In genomic region chr3L:6703368-6703807, dm6 we compare ENCODE assay signal across 2 fruit fly cellular contexts.
A peak's percentile ranks its signal among the peaks of the same experiment; 100 is the strongest.
TF ChIP-seq lines count a peak whose summit lies in the region.

SP1173 (minus strand) TSS chr3L:6703521.

TF ChIP-seq in whole organism, embryonic, 481 proteins besides CTCF, POLR2A, EP300 and RAD21 (continued from another document and continues in another):
- TF ChIP-seq CG7963 (GFP tag; IDR thresholded peaks at IDR 0.05; lab: Robert Waterston, UW; ENCODE audit: partially characterized antibody), result no peak
- no peak for TF ChIP-seq esg (GFP tag; conservative IDR thresholded peaks at IDR 0.05; lab: Robert Waterston, UW)
- peak; percentile 29; the same call in 1 of the 2 replicates for TF ChIP-seq CG31224 (GFP tag; IDR thresholded peaks at IDR 0.05; lab: Robert Waterston, UW)
- TF ChIP-seq Sox102F (GFP tag; optimal IDR thresholded peaks at IDR 0.05; lab: Kevin White, UChicago), result no peak
- TF ChIP-seq sna (GFP tag; IDR thresholded peaks at IDR 0.05; lab: Robert Waterston, UW; ENCODE audit: partially characterized antibody), result peak; percentile 68
- TF ChIP-seq Meics (GFP tag; optimal IDR thresholded peaks at IDR 0.05; lab: Kevin White, UChicago), result peak; percentile 39
- TF ChIP-seq CG11695 (GFP tag; IDR thresholded peaks at IDR 0.05; lab: Robert Waterston, UW), result peak; percentile 49; the same call in 2 of the 3 replicates
- peak; percentile 34; the same call in 1 of the 2 replicates for TF ChIP-seq ttk (GFP tag; IDR thresholded peaks at IDR 0.05; lab: Robert Waterston, UW)
- TF ChIP-seq CG1529 (GFP tag; optimal IDR thresholded peaks at IDR 0.05; lab: Kevin White, UChicago), result no peak
- no peak for TF ChIP-seq Asciz (GFP tag; optimal IDR thresholded peaks at IDR 0.05; lab: Kevin White, UChicago)
- no peak for TF ChIP-seq CG13424 (tag; optimal IDR thresholded peaks at IDR 0.05; lab: Kevin White, UChicago)
- no peak for TF ChIP-seq ATbp (GFP tag; optimal IDR thresholded peaks at IDR 0.05; lab: Kevin White, UChicago)
- no peak for TF ChIP-seq Doc2 (GFP tag; IDR thresholded peaks at IDR 0.05; lab: Robert Waterston, UW)
- TF ChIP-seq gcm (GFP tag; optimal IDR thresholded peaks at IDR 0.05; lab: Kevin White, UChicago), result peak; percentile 74
- TF ChIP-seq CG4854 (GFP tag; optimal IDR thresholded peaks at IDR 0.05; lab: Kevin White, UChicago), result no peak
- peak; percentile 63 for TF ChIP-seq slbo (GFP tag; IDR thresholded peaks at IDR 0.05; lab: Robert Waterston, UW)
- peak in 1 of 2 experiments; percentile 16 for TF ChIP-seq tll (GFP tag; optimal IDR thresholded peaks at IDR 0.05; lab: Kevin White, UChicago)
- TF ChIP-seq sr (GFP tag; IDR thresholded peaks at IDR 0.05; lab: Robert Waterston, UW), result peak; percentile 94
- no peak for TF ChIP-seq Ets65A (GFP tag; lab: Kevin White, UChicago)
- TF ChIP-seq pnt (GFP tag; optimal IDR thresholded peaks at IDR 0.05; lab: Kevin White, UChicago), result no peak
- peak; percentile 71 for TF ChIP-seq nau (GFP tag; optimal IDR thresholded peaks at IDR 0.05; lab: Kevin White, UChicago)
- TF ChIP-seq ssp (GFP tag; IDR thresholded peaks at IDR 0.05; lab: Robert Waterston, UW), result no peak
- TF ChIP-seq Oaz (GFP tag; IDR thresholded peaks at IDR 0.05; lab: Robert Waterston, UW), result no peak
- TF ChIP-seq corto (GFP tag; optimal IDR thresholded peaks at IDR 0.05; lab: Kevin White, UChicago), result no peak
- no peak for TF ChIP-seq Aef1 (GFP tag; IDR thresholded peaks at IDR 0.05; lab: Robert Waterston, UW)
- peak; percentile 52 for TF ChIP-seq ftz-f1 (GFP tag; optimal IDR thresholded peaks at IDR 0.05; lab: Kevin White, UChicago)
- TF ChIP-seq nom (GFP tag; optimal IDR thresholded peaks at IDR 0.05; lab: Kevin White, UChicago), result peak; percentile 30
- peak; percentile 65 for TF ChIP-seq caup (GFP tag; optimal IDR thresholded peaks at IDR 0.05; lab: Kevin White, UChicago; ENCODE audit: severe bottlenecking)
- peak; percentile 6 for TF ChIP-seq tx (GFP tag; optimal IDR thresholded peaks at IDR 0.05; lab: Kevin White, UChicago)
- TF ChIP-seq lov (optimal IDR thresholded peaks at IDR 0.05; lab: Kevin White, UChicago), result no peak
- TF ChIP-seq lov (GFP tag; IDR thresholded peaks at IDR 0.05; lab: Robert Waterston, UW), result peak; percentile 56; the same call in 1 of the 3 replicates
- TF ChIP-seq chn (GFP tag; optimal IDR thresholded peaks at IDR 0.05; lab: Kevin White, UChicago), result peak; percentile 20
- TF ChIP-seq CG3838 (GFP tag; optimal IDR thresholded peaks at IDR 0.05; lab: Kevin White, UChicago), result no peak
- no peak for TF ChIP-seq Six4 (GFP tag; optimal IDR thresholded peaks at IDR 0.05; lab: Kevin White, UChicago)
- TF ChIP-seq CG7987 (GFP tag; optimal IDR thresholded peaks at IDR 0.05; lab: Kevin White, UChicago), result peak; percentile 30
- peak; percentile 7 for TF ChIP-seq Hey (tag; optimal IDR thresholded peaks at IDR 0.05; lab: Kevin White, UChicago)
- no peak for TF ChIP-seq D19B (GFP tag; optimal IDR thresholded peaks at IDR 0.05; lab: Kevin White, UChicago)
- peak; percentile 54 for TF ChIP-seq E2f2 (GFP tag; IDR thresholded peaks at IDR 0.05; lab: Robert Waterston, UW)
- TF ChIP-seq CrebB (tag; optimal IDR thresholded peaks at IDR 0.05; lab: Kevin White, UChicago), result peak; percentile 66
- no peak for TF ChIP-seq Xbp1 (GFP tag; optimal IDR thresholded peaks at IDR 0.05; lab: Kevin White, UChicago)
- TF ChIP-seq scrt (GFP tag; optimal IDR thresholded peaks at IDR 0.05; lab: Kevin White, UChicago), result peak; percentile 45
- no peak for TF ChIP-seq CG4730 (GFP tag; IDR thresholded peaks at IDR 0.05; lab: Robert Waterston, UW)
- peak; percentile 70 for TF ChIP-seq CG6813 (GFP tag; optimal IDR thresholded peaks at IDR 0.05; lab: Kevin White, UChicago)
- no peak for TF ChIP-seq al (GFP tag; IDR thresholded peaks at IDR 0.05; lab: Robert Waterston, UW)
- TF ChIP-seq pzg (GFP tag; optimal IDR thresholded peaks at IDR 0.05; lab: Kevin White, UChicago), result peak; percentile 12
- TF ChIP-seq Dad (GFP tag; optimal IDR thresholded peaks at IDR 0.05; lab: Kevin White, UChicago), result peak; percentile 31
- TF ChIP-seq Mrtf (GFP tag; IDR thresholded peaks at IDR 0.05; lab: Robert Waterston, UW), result no peak; the same call in 2 of the 3 replicates
- peak; percentile 82 for TF ChIP-seq CG12769 (tag; optimal IDR thresholded peaks at IDR 0.05; lab: Kevin White, UChicago)
- TF ChIP-seq nmo (GFP tag; optimal IDR thresholded peaks at IDR 0.05; lab: Kevin White, UChicago), result peak; percentile 22
- TF ChIP-seq zfh2 (GFP tag; optimal IDR thresholded peaks at IDR 0.05; lab: Kevin White, UChicago), result no peak
- TF ChIP-seq ewg (GFP tag; optimal IDR thresholded peaks at IDR 0.05; lab: Kevin White, UChicago), result peak; percentile 16
- TF ChIP-seq CG6654 (GFP tag; optimal IDR thresholded peaks at IDR 0.05; lab: Kevin White, UChicago), result no peak
- 0 out of 2 replicates have a peak, but pooled peaks have one; percentile 29 for TF ChIP-seq CG1024 (GFP tag; IDR thresholded peaks at IDR 0.05; lab: Robert Waterston, UW)
- TF ChIP-seq MTF-1 (GFP tag; optimal IDR thresholded peaks at IDR 0.05; lab: Kevin White, UChicago; ENCODE audit: borderline replicate concordance), result no peak
- peak; percentile 40 for TF ChIP-seq CG17385 (GFP tag; optimal IDR thresholded peaks at IDR 0.05; lab: Kevin White, UChicago)
- no peak for TF ChIP-seq nerfin-2 (GFP tag; IDR thresholded peaks at IDR 0.05; lab: Robert Waterston, UW; ENCODE audit: partially characterized antibody)
- peak; percentile 48 for TF ChIP-seq Hmr (GFP tag; optimal IDR thresholded peaks at IDR 0.05; lab: Kevin White, UChicago)
- TF ChIP-seq CG18764 (GFP tag; optimal IDR thresholded peaks at IDR 0.05; lab: Kevin White, UChicago), result no peak
- TF ChIP-seq Rx (GFP tag; IDR thresholded peaks at IDR 0.05; lab: Robert Waterston, UW), result no peak
- TF ChIP-seq ato (GFP tag; IDR thresholded peaks at IDR 0.05; lab: Robert Waterston, UW; ENCODE audit: partially characterized antibody), result peak; percentile 76; the same call in 1 of the 2 replicates
- TF ChIP-seq bbx (GFP tag; IDR thresholded peaks at IDR 0.05; lab: Robert Waterston, UW; ENCODE audit: partially characterized antibody), result peak; percentile 73; the same call in 1 of the 2 replicates
- peak; percentile 7; the same call in 1 of the 2 replicates for TF ChIP-seq ranshi (GFP tag; IDR thresholded peaks at IDR 0.05; lab: Robert Waterston, UW)
- TF ChIP-seq CG6272 (GFP tag; IDR thresholded peaks at IDR 0.05; lab: Robert Waterston, UW), result 0 out of 2 replicates have a peak, but pooled peaks have one; percentile 22
- peak; percentile 22 for TF ChIP-seq dm (GFP tag; optimal IDR thresholded peaks at IDR 0.05; lab: Kevin White, UChicago)

TF ChIP-seq in whole organism, prepupa, 60 proteins besides CTCF, POLR2A, EP300 and RAD21 (continued from another document):
- TF ChIP-seq cyc (GFP tag; optimal IDR thresholded peaks at IDR 0.05; lab: Kevin White, UChicago), result no peak
- TF ChIP-seq net (GFP tag; optimal IDR thresholded peaks at IDR 0.05; lab: Kevin White, UChicago), result peak; percentile 67
- TF ChIP-seq Sox102F (GFP tag; optimal IDR thresholded peaks at IDR 0.05; lab: Kevin White, UChicago), result no peak
- TF ChIP-seq svp (GFP tag; lab: Kevin White, UChicago), result no peak
- TF ChIP-seq CG32006 (GFP tag; optimal IDR thresholded peaks at IDR 0.05; lab: Kevin White, UChicago), result no peak
- no peak for TF ChIP-seq Met (GFP tag; optimal IDR thresholded peaks at IDR 0.05; lab: Kevin White, UChicago)
- TF ChIP-seq CG11294 (GFP tag; IDR thresholded peaks at IDR 0.05; lab: Robert Waterston, UW), result no peak
- TF ChIP-seq fd59A (GFP tag; optimal IDR thresholded peaks at IDR 0.05; lab: Kevin White, UChicago), result no peak
- no peak for TF ChIP-seq CG8319 (GFP tag; optimal IDR thresholded peaks at IDR 0.05; lab: Kevin White, UChicago)
- TF ChIP-seq Ets21C (GFP tag; optimal IDR thresholded peaks at IDR 0.05; lab: Kevin White, UChicago), result no peak
- TF ChIP-seq Eip75B (GFP tag; optimal IDR thresholded peaks at IDR 0.05; lab: Kevin White, UChicago), result no peak
- TF ChIP-seq CG34406 (GFP tag; optimal IDR thresholded peaks at IDR 0.05; lab: Kevin White, UChicago), result no peak
- TF ChIP-seq Gug (GFP tag; IDR thresholded peaks at IDR 0.05; lab: Robert Waterston, UW), result no peak
- no peak for TF ChIP-seq CG6808 (GFP tag; optimal IDR thresholded peaks at IDR 0.05; lab: Kevin White, UChicago)
- peak; percentile 1 for TF ChIP-seq CG9139 (GFP tag; optimal IDR thresholded peaks at IDR 0.05; lab: Kevin White, UChicago)
- peak; percentile 20 for TF ChIP-seq Lpt (GFP tag; optimal IDR thresholded peaks at IDR 0.05; lab: Kevin White, UChicago)
- TF ChIP-seq Hr4 (GFP tag; optimal IDR thresholded peaks at IDR 0.05; lab: Kevin White, UChicago), result no peak
- TF ChIP-seq salr (GFP tag; optimal IDR thresholded peaks at IDR 0.05; lab: Kevin White, UChicago), result no peak
- peak; percentile 64 for TF ChIP-seq CG6854 (GFP tag; optimal IDR thresholded peaks at IDR 0.05; lab: Kevin White, UChicago)
- TF ChIP-seq CG6276 (GFP tag; optimal IDR thresholded peaks at IDR 0.05; lab: Kevin White, UChicago), result peak; percentile 2
- no peak for TF ChIP-seq acj6 (GFP tag; optimal IDR thresholded peaks at IDR 0.05; lab: Kevin White, UChicago)
- TF ChIP-seq spab (GFP tag; optimal IDR thresholded peaks at IDR 0.05; lab: Kevin White, UChicago), result no peak
- no peak for TF ChIP-seq Sox15 (GFP tag; optimal IDR thresholded peaks at IDR 0.05; lab: Kevin White, UChicago)
- TF ChIP-seq Eip78C (GFP tag; lab: Kevin White, UChicago), result peak; percentile 51
- TF ChIP-seq CG8632 (GFP tag; optimal IDR thresholded peaks at IDR 0.05; lab: Kevin White, UChicago), result no peak
- peak; percentile 53 for TF ChIP-seq CG3919 (GFP tag; optimal IDR thresholded peaks at IDR 0.05; lab: Kevin White, UChicago)
- no peak for TF ChIP-seq topi (GFP tag; optimal IDR thresholded peaks at IDR 0.05; lab: Kevin White, UChicago)
- peak; percentile 59; the same call in 2 of the 3 replicates for TF ChIP-seq eg (GFP tag; IDR thresholded peaks at IDR 0.05; lab: Robert Waterston, UW)
- TF ChIP-seq esn (GFP tag; optimal IDR thresholded peaks at IDR 0.05; lab: Kevin White, UChicago), result no peak
- no peak for TF ChIP-seq dsx (GFP tag; optimal IDR thresholded peaks at IDR 0.05; lab: Kevin White, UChicago; ENCODE audit: poor library complexity, severe bottlenecking)
- TF ChIP-seq pdm3 (GFP tag; optimal IDR thresholded peaks at IDR 0.05; lab: Kevin White, UChicago), result no peak
- TF ChIP-seq CG11902 (GFP tag; optimal IDR thresholded peaks at IDR 0.05; lab: Kevin White, UChicago), result no peak
- TF ChIP-seq achi (GFP tag; optimal IDR thresholded peaks at IDR 0.05; lab: Kevin White, UChicago), result peak; percentile 0
- no peak for TF ChIP-seq Hr38 (GFP tag; optimal IDR thresholded peaks at IDR 0.05; lab: Kevin White, UChicago)
- no peak for TF ChIP-seq CG7368 (GFP tag; optimal IDR thresholded peaks at IDR 0.05; lab: Kevin White, UChicago)
- no peak for TF ChIP-seq CG16779 (tag; optimal IDR thresholded peaks at IDR 0.05; lab: Kevin White, UChicago)
- TF ChIP-seq Eip93F (GFP tag; optimal IDR thresholded peaks at IDR 0.05; lab: Kevin White, UChicago), result no peak
- TF ChIP-seq CG6163 (GFP tag; IDR thresholded peaks at IDR 0.05; lab: Robert Waterston, UW), result peak; percentile 68; the same call in 1 of the 3 replicates
